Worm (Caenorhabditis elegans): Measurements from ENCODE around the gene H27A22.1.
A peak's percentile ranks its signal among the peaks of the same experiment; 100 is the strongest.

H27A22.1 gene

ce11 chrV:10578226-10578625 lies 24.1 kb upstream of the H27A22.1 start, which contains the start of gene mics-1:
mics-1 (minus strand) TSS chrV:10578326.
- TF ChIP-seq R02D3.7 (tag; optimal IDR thresholded peaks at IDR 0.05) = no peak
- no peak for TF ChIP-seq crh-2 (tag; optimal IDR thresholded peaks at IDR 0.05)

- peak; percentile 50 for TF ChIP-seq lin-13 (GFP tag; optimal IDR thresholded peaks at IDR 0.05)
- peak; percentile 2 for TF ChIP-seq R02D3.7 (tag; optimal IDR thresholded peaks at IDR 0.05)
- TF ChIP-seq aly-2 (tag; optimal IDR thresholded peaks at IDR 0.05) = no peak
- TF ChIP-seq unc-39 (tag; optimal IDR thresholded peaks at IDR 0.05) = no peak
- TF ChIP-seq ztf-4 (tag; optimal IDR thresholded peaks at IDR 0.05) = no peak
- TF ChIP-seq nhr-77 (tag; optimal IDR thresholded peaks at IDR 0.05) = no peak
- TF ChIP-seq Y55F3AM.14 (GFP tag; optimal IDR thresholded peaks at IDR 0.05) = no peak
- TF ChIP-seq nhr-23 (tag; optimal IDR thresholded peaks at IDR 0.05) = no peak
- peak; percentile 51 for TF ChIP-seq nhr-129 (tag; optimal IDR thresholded peaks at IDR 0.05)
- no peak for TF ChIP-seq mbf-1 (tag; optimal IDR thresholded peaks at IDR 0.05)
- TF ChIP-seq unc-55 (GFP tag; optimal IDR thresholded peaks at IDR 0.05) = peak; percentile 89
- peak; percentile 25 for TF ChIP-seq sem-4 (tag; optimal IDR thresholded peaks at IDR 0.05)
- TF ChIP-seq sma-3 (GFP tag; optimal IDR thresholded peaks at IDR 0.05) = peak; percentile 65
- TF ChIP-seq nhr-6 (tag; optimal IDR thresholded peaks at IDR 0.05) = no peak
- TF ChIP-seq nhr-237 (tag; optimal IDR thresholded peaks at IDR 0.05) = no peak
- TF ChIP-seq C34F6.9 (tag; optimal IDR thresholded peaks at IDR 0.05) = peak; percentile 90
- no peak for TF ChIP-seq peb-1 (tag; optimal IDR thresholded peaks at IDR 0.05)
- TF ChIP-seq snpc-4 (tag; optimal IDR thresholded peaks at IDR 0.05) = peak; percentile 49
- TF ChIP-seq nhr-21 (tag; optimal IDR thresholded peaks at IDR 0.05) = peak; percentile 61
- TF ChIP-seq crh-2 (tag; optimal IDR thresholded peaks at IDR 0.05) = peak; percentile 59
- peak; percentile 85 for TF ChIP-seq gmeb-1 (tag; optimal IDR thresholded peaks at IDR 0.05)
- TF ChIP-seq nhr-25 (tag; optimal IDR thresholded peaks at IDR 0.05) = no peak
- TF ChIP-seq skn-1 (tag; optimal IDR thresholded peaks at IDR 0.05) = no peak
- TF ChIP-seq dmd-4 (tag; optimal IDR thresholded peaks at IDR 0.05) = no peak
- no peak for TF ChIP-seq ztf-11 (tag; optimal IDR thresholded peaks at IDR 0.05)
- TF ChIP-seq nhr-11 (tag; optimal IDR thresholded peaks at IDR 0.05) = no peak
- peak; percentile 79 for TF ChIP-seq egl-27 (tag; optimal IDR thresholded peaks at IDR 0.05)
- no peak for TF ChIP-seq mdl-1 (tag; optimal IDR thresholded peaks at IDR 0.05)
- no peak for TF ChIP-seq alr-1 (tag; optimal IDR thresholded peaks at IDR 0.05)
- no peak for TF ChIP-seq ceh-82 (tag; optimal IDR thresholded peaks at IDR 0.05)
- TF ChIP-seq ceh-16 (tag; optimal IDR thresholded peaks at IDR 0.05) = no peak
- TF ChIP-seq lin-39 (tag; optimal IDR thresholded peaks at IDR 0.05) = no peak
- peak; percentile 79 for TF ChIP-seq F13H6.1 (tag; optimal IDR thresholded peaks at IDR 0.05)
- no peak for TF ChIP-seq elt-3 (tag; optimal IDR thresholded peaks at IDR 0.05)
- peak; percentile 29 for TF ChIP-seq fos-1 (tag; optimal IDR thresholded peaks at IDR 0.05)
- no peak for TF ChIP-seq unc-62 (GFP tag; optimal IDR thresholded peaks at IDR 0.05)
- TF ChIP-seq nhr-10 (tag; optimal IDR thresholded peaks at IDR 0.05) = peak; percentile 25
- no peak for TF ChIP-seq ama-1 (optimal IDR thresholded peaks at IDR 0.05)
- peak; percentile 17 for TF ChIP-seq blmp-1 (tag; optimal IDR thresholded peaks at IDR 0.05; ENCODE audit: insufficient read depth)
- TF ChIP-seq mab-5 (tag; optimal IDR thresholded peaks at IDR 0.05) = peak; percentile 72
- TF ChIP-seq lsy-2 (tag; optimal IDR thresholded peaks at IDR 0.05) = peak; percentile 81 to 86
- TF ChIP-seq ZK546.5 (tag; optimal IDR thresholded peaks at IDR 0.05) = no peak
- TF ChIP-seq elt-1 (tag; optimal IDR thresholded peaks at IDR 0.05) = no peak
- TF ChIP-seq lin-11 (tag; optimal IDR thresholded peaks at IDR 0.05) = peak; percentile 56
- TF ChIP-seq sma-9 (GFP tag; optimal IDR thresholded peaks at IDR 0.05) = peak; percentile 85
- TF ChIP-seq sma-9 (tag; optimal IDR thresholded peaks at IDR 0.05) = no peak
- no peak for TF ChIP-seq zag-1 (tag; optimal IDR thresholded peaks at IDR 0.05)
- no peak for TF ChIP-seq ztf-1 (GFP tag; conservative IDR thresholded peaks at IDR 0.05)
- TF ChIP-seq nhr-12 (tag; optimal IDR thresholded peaks at IDR 0.05) = no peak
Measured at ce11 chrV:10578938-10579337, 23.4 kb upstream of the H27A22.1 start, which contains the start of the genes erh-1 and lpd-9. erh-1 (minus strand) TSS chrV:10579141. lpd-9 (plus strand) TSS chrV:10579305.
